Fruit fly (Drosophila melanogaster) whole organism, embryonic: Measurements from ENCODE around the gene CG13110.

Experiments
- Aef1 ChIP-seq: fragments of 200-800 bp; sonication (Bioruptor generic); IDR thresholded peaks from 3 replicates; pipeline ENCODE4 v1.3.6; 2022; ENCODE audit warnings: missing biosample characterization, missing genetic modification characterization
- CG10267 ChIP-seq: fragments of 200-800 bp; sonication (Bioruptor generic); optimal IDR thresholded peaks from 2 replicates; lab custom pipeline; 2018; ENCODE audit warnings: missing biosample characterization, mild to moderate bottlenecking, missing genetic modification characterization, moderate library complexity
- CG10543 ChIP-seq: fragments of 200-800 bp; sonication (Bioruptor generic); optimal IDR thresholded peaks from 3 replicates; lab custom pipeline; 2017; ENCODE audit warnings: missing biosample characterization, mild to moderate bottlenecking, missing genetic modification characterization, moderate library complexity
- CG12219 ChIP-seq: fragments of 200-800 bp; sonication (Bioruptor generic); optimal IDR thresholded peaks from 3 replicates; lab custom pipeline; 2018; ENCODE audit warnings: missing biosample characterization, mild to moderate bottlenecking, missing genetic modification characterization
- CG12744 ChIP-seq: fragments of 200-800 bp; sonication (Bioruptor generic); optimal IDR thresholded peaks from 2 replicates; lab custom pipeline; 2016; ENCODE audit warnings: missing biosample characterization, missing genetic modification characterization
- CG13296 ChIP-seq: fragments of 200-800 bp; sonication (Bioruptor generic); optimal IDR thresholded peaks from 3 replicates; lab custom pipeline; 2018; ENCODE audit warnings: missing biosample characterization, mild to moderate bottlenecking, missing genetic modification characterization
- CG13775 ChIP-seq: fragments of 200-800 bp; sonication (Bioruptor generic); optimal IDR thresholded peaks from 3 replicates; lab custom pipeline; 2017; ENCODE audit warnings: missing biosample characterization, mild to moderate bottlenecking, missing genetic modification characterization
- CG14014 ChIP-seq: fragments of 200-800 bp; sonication (Bioruptor generic); IDR thresholded peaks from 2 replicates; pipeline ENCODE4 v1.3.6; 2022; ENCODE audit warnings: missing biosample characterization, missing genetic modification characterization
- CG17361 ChIP-seq: fragments of 200-800 bp; sonication (Bioruptor generic); IDR thresholded peaks from 3 replicates; pipeline ENCODE4 v1.3.6; 2022; ENCODE audit warnings: missing biosample characterization, missing genetic modification characterization
- CG2678 ChIP-seq: fragments of 200-800 bp; sonication (Bioruptor generic); optimal IDR thresholded peaks from 3 replicates; lab custom pipeline; 2019; ENCODE audit warnings: missing biosample characterization, mild to moderate bottlenecking, missing genetic modification characterization, moderate library complexity
- CG31441 ChIP-seq: fragments of 200-800 bp; sonication (Bioruptor generic); IDR thresholded peaks from 2 replicates; pipeline ENCODE4 v1.3.6; 2022; ENCODE audit warnings: missing biosample characterization, missing genetic modification characterization
- CG34422 ChIP-seq: fragments of 200-800 bp; sonication (Bioruptor generic); IDR thresholded peaks from 3 replicates; pipeline ENCODE4 v1.3.6; 2022; ENCODE audit warnings: missing biosample characterization, missing genetic modification characterization
- CG3726 ChIP-seq: fragments of 200-800 bp; sonication (Bioruptor generic); IDR thresholded peaks from 3 replicates; pipeline ENCODE4, ENCODE4 v1.3.6; 2022; ENCODE audit warnings: missing biosample characterization, missing genetic modification characterization
- CG6654 ChIP-seq: fragments of 200-800 bp; sonication (Bioruptor generic); optimal IDR thresholded peaks from 2 replicates; lab custom pipeline; 2017; ENCODE audit warnings: missing biosample characterization, mild to moderate bottlenecking, missing genetic modification characterization
- CG6689 ChIP-seq: fragments of 200-800 bp; sonication (Bioruptor generic); IDR thresholded peaks from 2 replicates; pipeline ENCODE4 v1.3.6; 2022; ENCODE audit warnings: missing biosample characterization, missing genetic modification characterization
- CG7928 ChIP-seq: fragments of 200-800 bp; sonication (Bioruptor generic); optimal IDR thresholded peaks from 2 replicates; lab custom pipeline; 2017; ENCODE audit warnings: missing biosample characterization, mild to moderate bottlenecking, missing genetic modification characterization
- CG8359 ChIP-seq: fragments of 200-800 bp; sonication (Bioruptor generic); optimal IDR thresholded peaks from 2 replicates; lab custom pipeline; 2017; ENCODE audit warnings: missing biosample characterization, mild to moderate bottlenecking, missing genetic modification characterization, borderline replicate concordance
- CG8388 ChIP-seq: fragments of 200-800 bp; sonication (Bioruptor generic); optimal IDR thresholded peaks from 2 replicates; lab custom pipeline; 2019; ENCODE audit warnings: missing biosample characterization, mild to moderate bottlenecking, missing genetic modification characterization, moderate library complexity
- Dbx ChIP-seq: fragments of 200-800 bp; sonication (Bioruptor generic); IDR thresholded peaks from 3 replicates; pipeline ENCODE4 v1.3.6; 2022; ENCODE audit warnings: missing biosample characterization, missing genetic modification characterization
- Drgx ChIP-seq: fragments of 200-800 bp; sonication (Bioruptor generic); IDR thresholded peaks from 2 replicates; pipeline ENCODE4 v1.3.6; 2022; ENCODE audit warnings: missing biosample characterization, missing genetic modification characterization
- E2f1 ChIP-seq: fragments of 200-800 bp; sonication (Bioruptor generic); IDR thresholded peaks from 2 replicates; pipeline ENCODE4 v1.3.6; 2022; ENCODE audit warnings: missing biosample characterization, missing genetic modification characterization
- Hand ChIP-seq: fragments of 200-800 bp; sonication (Bioruptor generic); optimal IDR thresholded peaks from 2 replicates; lab custom pipeline; 2017; ENCODE audit warnings: mild to moderate bottlenecking, missing biosample characterization, missing genetic modification reagents, missing genetic modification characterization
- Lhr ChIP-seq: fragments of 200-800 bp; sonication (Bioruptor generic); optimal IDR thresholded peaks from 3 replicates; lab custom pipeline; 2017; ENCODE audit warnings: mild to moderate bottlenecking, missing biosample characterization, missing genetic modification reagents, missing genetic modification characterization
- MESR4 ChIP-seq: fragments of 200-800 bp; sonication (Bioruptor generic); optimal IDR thresholded peaks from 2 replicates; lab custom pipeline; 2018; ENCODE audit warnings: missing biosample characterization, mild to moderate bottlenecking, missing genetic modification characterization, moderate library complexity
- Med ChIP-seq: fragments of 200-800 bp; sonication (Bioruptor generic); peaks from one replicate; lab custom pipeline; 2016; ENCODE audit warnings: missing biosample characterization, missing genetic modification characterization, mild to moderate bottlenecking, inconsistent platforms, moderate library complexity
- Nf-YC ChIP-seq: fragments of 200-800 bp; optimal IDR thresholded peaks from 3 replicates; lab custom pipeline; 2019; ENCODE audit warnings: missing biosample characterization, mild to moderate bottlenecking, missing genetic modification characterization, moderate library complexity
- Oli ChIP-seq: fragments of 200-800 bp; sonication (Bioruptor generic); optimal IDR thresholded peaks from 2 replicates; lab custom pipeline; 2018; ENCODE audit warnings: missing biosample characterization, mild to moderate bottlenecking, missing genetic modification characterization, moderate library complexity
- Pdp1 ChIP-seq, 2 experiments: fragments of 200-800 bp; sonication (Bioruptor generic); optimal IDR thresholded peaks; 3 replicates each; lab custom pipeline; 2016; ENCODE audit warnings: missing biosample characterization in 2 of 2, missing genetic modification characterization in 2 of 2, mild to moderate bottlenecking in 1 of 2, moderate library complexity in 1 of 2
- aop ChIP-seq: fragments of 200-800 bp; sonication (Bioruptor generic); IDR thresholded peaks from 2 replicates; pipeline ENCODE4 v1.3.6; 2022; ENCODE audit warnings: missing biosample characterization, missing genetic modification characterization
- ara ChIP-seq: fragments of 200-800 bp; sonication (Bioruptor generic); IDR thresholded peaks from 2 replicates; pipeline ENCODE4 v1.3.6; 2022; ENCODE audit warnings: missing biosample characterization, missing genetic modification characterization
- bigmax ChIP-seq: fragments of 200-800 bp; sonication (Bioruptor generic); optimal IDR thresholded peaks from 2 replicates; lab custom pipeline; 2018; ENCODE audit warnings: missing biosample characterization, mild to moderate bottlenecking, missing genetic modification characterization
- caup ChIP-seq: fragments of 200-800 bp; sonication (Bioruptor generic); optimal IDR thresholded peaks from 3 replicates; lab custom pipeline; 2017; ENCODE audit warnings: missing biosample characterization, mild to moderate bottlenecking, missing genetic modification characterization, moderate library complexity; ENCODE audit not compliant: severe bottlenecking
- chm ChIP-seq: fragments of 200-800 bp; sonication (Bioruptor generic); IDR thresholded peaks from 2 replicates; pipeline ENCODE4 v1.3.6; 2022; ENCODE audit warnings: missing biosample characterization, missing genetic modification characterization
- dan ChIP-seq: fragments of 200-800 bp; sonication (Bioruptor generic); IDR thresholded peaks from 2 replicates; pipeline ENCODE4 v1.3.6; 2022; ENCODE audit warnings: missing biosample characterization, missing genetic modification characterization
- dimm ChIP-seq: fragments of 200-800 bp; sonication (Bioruptor generic); IDR thresholded peaks from 2 replicates; pipeline ENCODE4 v1.3.6; 2022; ENCODE audit warnings: missing biosample characterization, missing genetic modification characterization
- eve ChIP-seq, 2 experiments: fragments of >200 bp; optimal IDR thresholded peaks; 2 replicates each; lab custom pipeline; 2017; ENCODE audit warnings: missing biosample characterization in 2 of 2, missing genetic modification characterization in 2 of 2
- fru ChIP-seq: fragments of >200 bp; optimal IDR thresholded peaks from 2 replicates; lab custom pipeline; 2017
- gcm ChIP-seq: fragments of 200-800 bp; sonication (Bioruptor generic); optimal IDR thresholded peaks from 2 replicates; lab custom pipeline; 2019; ENCODE audit warnings: missing biosample characterization, mild to moderate bottlenecking, missing genetic modification characterization, moderate library complexity
- gro ChIP-seq: fragments of 200-800 bp; sonication (Bioruptor generic); optimal IDR thresholded peaks from 2 replicates; lab custom pipeline; 2016; ENCODE audit warnings: missing biosample characterization, missing genetic modification characterization
- her ChIP-seq: fragments of 200-800 bp; sonication (Bioruptor generic); optimal IDR thresholded peaks from 2 replicates; lab custom pipeline; 2016; ENCODE audit warnings: missing biosample characterization, missing genetic modification characterization
- lola ChIP-seq, 3 experiments: fragments of >200 bp in 2 of 3; fragments of 200-800 bp in 1 of 3; sonication (Bioruptor generic) in 1 of 3; optimal IDR thresholded peaks; 2 replicates each; lab custom pipeline; 2017 to 2019; ENCODE audit warnings: missing biosample characterization in 3 of 3, missing genetic modification characterization in 3 of 3, mild to moderate bottlenecking in 1 of 3, moderate library complexity in 1 of 3
- maf-S ChIP-seq: fragments of 200-800 bp; sonication (Bioruptor generic); optimal IDR thresholded peaks from 2 replicates; lab custom pipeline; 2016; ENCODE audit warnings: missing biosample characterization, missing genetic modification characterization
- p53 ChIP-seq: fragments of 200-800 bp; sonication (Bioruptor generic); optimal IDR thresholded peaks from 2 replicates; lab custom pipeline; 2016; ENCODE audit warnings: missing biosample characterization, missing genetic modification characterization
- pfk ChIP-seq: fragments of 200-800 bp; sonication (Bioruptor generic); optimal IDR thresholded peaks from 2 replicates; lab custom pipeline; 2018; ENCODE audit warnings: missing biosample characterization, mild to moderate bottlenecking, missing genetic modification characterization, moderate library complexity
- pita ChIP-seq: fragments of 200-800 bp; sonication (Bioruptor generic); optimal IDR thresholded peaks from 2 replicates; lab custom pipeline; 2017; ENCODE audit warnings: missing biosample characterization, mild to moderate bottlenecking, missing genetic modification characterization
- repo ChIP-seq: fragments of 200-800 bp; sonication (Bioruptor generic); optimal IDR thresholded peaks from 2 replicates; lab custom pipeline; 2016; ENCODE audit warnings: missing biosample characterization, missing genetic modification characterization
- sens ChIP-seq: fragments of 200-800 bp; sonication (Bioruptor generic); peaks from one replicate; lab custom pipeline; 2016; ENCODE audit warnings: missing biosample characterization, missing genetic modification characterization
- twi ChIP-seq: fragments of 200-800 bp; optimal IDR thresholded peaks from 2 replicates; lab custom pipeline; 2019; ENCODE audit warnings: missing biosample characterization, mild to moderate bottlenecking, missing genetic modification characterization, moderate library complexity
- wor ChIP-seq: fragments of 200-800 bp; sonication (Bioruptor generic); IDR thresholded peaks from 2 replicates; pipeline ENCODE4 v1.3.6; 2022; ENCODE audit warnings: missing biosample characterization, missing genetic modification characterization
- zen ChIP-seq: fragments of 200-800 bp; sonication (Bioruptor generic); optimal IDR thresholded peaks from 3 replicates; lab custom pipeline; 2018; ENCODE audit warnings: missing biosample characterization, mild to moderate bottlenecking, missing genetic modification characterization, moderate library complexity

Gene CG13110

dm6 chr2L:9388924-9389765, 38.9 kb downstream of the CG13110 start (continued):
- TF ChIP-seq chm (GFP tag; lab: Robert Waterston, UW) (no peak), maf-S (GFP tag; lab: Kevin White, UChicago) (no peak), CG10267 (no peak), CG34422 (GFP tag; lab: Robert Waterston, UW) (no peak), repo (GFP tag; lab: Kevin White, UChicago) (no peak), caup (GFP tag; lab: Kevin White, UChicago) (peak; percentile 27), pita (GFP tag; lab: Kevin White, UChicago) (no peak), pfk (GFP tag; lab: Kevin White, UChicago) (no peak), MESR4 (GFP tag; lab: Kevin White, UChicago) (no peak), CG6654 (no peak), sens (GFP tag; lab: Kevin White, UChicago) (peak; percentile 28), dimm (GFP tag; lab: Robert Waterston, UW) (no peak), CG31441 (GFP tag; lab: Robert Waterston, UW) (no peak), CG14014 (GFP tag; lab: Robert Waterston, UW) (no peak), ara (GFP tag; lab: Robert Waterston, UW) (no peak), Aef1 (GFP tag; lab: Robert Waterston, UW) (no peak), bigmax (GFP tag; lab: Kevin White, UChicago) (no peak), CG13296 (no peak), Hand (GFP tag; lab: Kevin White, UChicago) (no peak), CG8388 (GFP tag; lab: Kevin White, UChicago) (no peak), eve (GFP tag; optimal IDR thresholded peaks at IDR 0.05; lab: Kevin White, UChicago) (peak in 1 of 2 experiments; percentile 42), Pdp1 (GFP tag; optimal IDR thresholded peaks at IDR 0.05; lab: Kevin White, UChicago) (peak in 1 of 2 experiments; percentile 97), wor (no peak), Nf-YC (no peak), aop (GFP tag; lab: Robert Waterston, UW) (no peak), CG12744 (GFP tag; lab: Kevin White, UChicago) (no peak), CG10543 (GFP tag; lab: Kevin White, UChicago) (peak; percentile 42), CG8359 (GFP tag; lab: Kevin White, UChicago) (no peak), CG6689 (GFP tag; lab: Robert Waterston, UW) (no peak), Med (GFP tag; lab: Kevin White, UChicago) (peak; percentile 81), CG2678 (peak; percentile 10), Dbx (GFP tag; lab: Robert Waterston, UW) (no peak), fru (lab: Kevin White, UChicago) (no peak), CG13775 (GFP tag; lab: Kevin White, UChicago) (no peak), gcm (GFP tag; lab: Kevin White, UChicago) (no peak), lola (GFP tag; optimal IDR thresholded peaks at IDR 0.05; lab: Kevin White, UChicago) (no peak), twi (tag; lab: Kevin White, UChicago) (no peak), Lhr (GFP tag; lab: Kevin White, UChicago) (no peak), her (GFP tag; lab: Kevin White, UChicago) (no peak), CG17361 (GFP tag; lab: Robert Waterston, UW) (no peak), Drgx (GFP tag; lab: Robert Waterston, UW) (no peak), Oli (tag; lab: Kevin White, UChicago) (no peak), E2f1 (no peak), gro (GFP tag; lab: Kevin White, UChicago) (peak; percentile 5), dan (no peak), zen (tag; lab: Kevin White, UChicago) (no peak), CG12219 (GFP tag; lab: Kevin White, UChicago) (no peak), CG3726 (GFP tag; lab: Robert Waterston, UW) (no peak), CG7928 (no peak), p53 (GFP tag; lab: Kevin White, UChicago) (no peak)
